Worm (Caenorhabditis elegans): ENCODE data around the gene gst-23.

DNA sequence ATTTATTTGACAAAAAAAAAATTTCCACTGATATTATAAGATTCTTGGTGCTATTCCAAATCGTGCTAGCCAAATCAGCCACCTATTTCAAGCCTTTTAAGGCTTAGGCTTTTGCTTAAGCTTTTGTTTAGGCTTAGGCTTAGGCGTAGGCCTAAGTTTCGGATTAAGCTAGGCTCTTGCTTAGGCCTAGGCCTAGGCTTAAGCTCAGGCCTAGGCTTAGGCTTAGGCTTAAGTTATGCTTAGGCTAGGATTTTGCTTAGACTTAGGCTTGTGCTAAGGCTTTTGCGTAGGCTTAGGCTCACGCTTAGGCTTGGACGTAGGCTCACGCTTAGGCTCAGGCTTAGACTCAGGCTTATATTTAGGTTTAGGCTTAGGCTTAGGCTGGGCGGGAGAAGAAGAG, 12.9 kb upstream of the gst-23 start:
- no peak for TF ChIP-seq flt-1 (GFP tag; IDR thresholded peaks at IDR 0.05)
- no peak for TF ChIP-seq ztf-23 (GFP tag; IDR thresholded peaks at IDR 0.05)
- no peak for TF ChIP-seq med-1 (GFP tag; optimal IDR thresholded peaks at IDR 0.05; ENCODE audit: insufficient read depth)

All from whole organism, midembryonic.